Worm (Caenorhabditis elegans): ENCODE results near the gene elo-7.

The elo-7 gene

DNA sequence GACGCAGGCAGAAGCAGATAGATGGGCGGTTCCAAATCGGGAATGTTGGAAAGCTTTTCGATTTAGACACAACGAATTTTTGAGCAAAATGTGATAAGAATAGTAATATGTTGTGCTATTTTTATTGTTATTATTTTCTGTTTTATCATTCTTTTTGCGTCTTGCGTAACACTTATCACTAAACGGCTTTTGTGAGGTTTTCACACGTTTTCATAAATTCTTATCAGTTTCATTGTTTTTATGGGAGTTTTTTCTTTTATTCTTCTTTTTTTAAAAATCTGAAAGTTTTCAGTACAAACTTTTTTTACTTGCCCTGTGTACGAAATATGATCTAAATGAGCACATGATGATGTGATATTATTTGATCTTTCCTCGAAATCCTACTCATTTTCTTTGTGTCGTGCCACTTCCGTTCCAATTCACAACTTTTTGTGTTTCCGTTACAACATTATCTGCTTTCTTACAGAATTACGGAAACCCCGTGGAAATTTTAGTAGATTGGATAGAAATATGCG is 10.7 kb downstream of the elo-7 start, which contains the start of gene fbl-1 (continued):
- TF ChIP-seq aha-1 (tag; optimal IDR thresholded peaks at IDR 0.05) (no peak), irx-1 (tag; optimal IDR thresholded peaks at IDR 0.05) (no peak)

DNA sequence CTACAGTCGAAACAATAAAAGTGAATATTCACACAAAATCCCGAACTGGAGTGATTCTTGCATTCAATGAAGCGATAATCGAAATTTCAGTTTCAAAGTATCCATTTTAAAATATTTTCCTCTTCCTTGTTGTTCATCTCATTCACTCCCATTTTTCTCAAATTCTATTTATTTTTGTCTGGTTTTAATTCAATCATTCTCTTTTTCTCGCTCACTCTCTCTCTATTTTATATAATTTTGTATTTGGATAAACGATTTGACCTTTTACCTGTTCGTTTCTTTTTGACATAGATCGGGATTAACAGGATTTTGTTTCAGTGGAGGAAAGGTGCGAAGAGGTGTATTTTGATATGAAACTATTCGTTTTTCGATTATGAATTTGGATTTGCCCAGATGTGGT is 16.2 kb downstream of the elo-7 start, which contains the start of gene T05A1.5:
TSS of gene T05A1.5 (plus strand) at position 301 of the 400 bp plus-strand sequence.
- TF ChIP-seq fkh-4 (tag; optimal IDR thresholded peaks at IDR 0.05; ENCODE audit: borderline replicate concordance) = no peak
- TF ChIP-seq unc-30 (tag; optimal IDR thresholded peaks at IDR 0.05) = no peak
- no peak for TF ChIP-seq mab-9 (GFP tag; IDR thresholded peaks at IDR 0.05)
- no peak for TF ChIP-seq elt-3 (tag; optimal IDR thresholded peaks at IDR 0.05)
- no peak for TF ChIP-seq ama-1 (optimal IDR thresholded peaks at IDR 0.05)

DNA sequence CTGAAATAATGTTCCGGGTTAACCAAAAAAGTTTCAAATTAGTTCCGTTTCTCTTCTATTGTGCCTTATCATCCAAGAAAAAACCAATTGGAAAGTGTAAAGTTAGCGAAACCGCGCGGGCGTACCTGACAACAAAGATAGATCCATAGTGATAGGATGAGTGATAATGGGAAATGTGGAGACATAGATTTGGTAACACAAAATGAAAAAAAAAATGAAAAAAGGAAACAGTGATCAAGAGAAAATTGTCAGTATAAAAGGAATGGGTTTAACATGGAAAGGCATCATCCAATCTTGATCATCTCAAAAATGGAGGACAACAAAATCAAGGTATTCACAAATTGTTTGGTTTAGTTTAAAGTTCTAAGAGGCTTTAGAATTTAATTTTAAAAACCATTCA is 33.3 kb downstream of the elo-7 start, which contains the start of gene col-122:
TSS of gene col-122 (plus strand) at position 301 of the 400 bp plus-strand sequence.
- no peak for TF ChIP-seq hlh-4 (tag; optimal IDR thresholded peaks at IDR 0.05)
- TF ChIP-seq blmp-1 (tag; optimal IDR thresholded peaks at IDR 0.05) = peak; percentile 26

DNA sequence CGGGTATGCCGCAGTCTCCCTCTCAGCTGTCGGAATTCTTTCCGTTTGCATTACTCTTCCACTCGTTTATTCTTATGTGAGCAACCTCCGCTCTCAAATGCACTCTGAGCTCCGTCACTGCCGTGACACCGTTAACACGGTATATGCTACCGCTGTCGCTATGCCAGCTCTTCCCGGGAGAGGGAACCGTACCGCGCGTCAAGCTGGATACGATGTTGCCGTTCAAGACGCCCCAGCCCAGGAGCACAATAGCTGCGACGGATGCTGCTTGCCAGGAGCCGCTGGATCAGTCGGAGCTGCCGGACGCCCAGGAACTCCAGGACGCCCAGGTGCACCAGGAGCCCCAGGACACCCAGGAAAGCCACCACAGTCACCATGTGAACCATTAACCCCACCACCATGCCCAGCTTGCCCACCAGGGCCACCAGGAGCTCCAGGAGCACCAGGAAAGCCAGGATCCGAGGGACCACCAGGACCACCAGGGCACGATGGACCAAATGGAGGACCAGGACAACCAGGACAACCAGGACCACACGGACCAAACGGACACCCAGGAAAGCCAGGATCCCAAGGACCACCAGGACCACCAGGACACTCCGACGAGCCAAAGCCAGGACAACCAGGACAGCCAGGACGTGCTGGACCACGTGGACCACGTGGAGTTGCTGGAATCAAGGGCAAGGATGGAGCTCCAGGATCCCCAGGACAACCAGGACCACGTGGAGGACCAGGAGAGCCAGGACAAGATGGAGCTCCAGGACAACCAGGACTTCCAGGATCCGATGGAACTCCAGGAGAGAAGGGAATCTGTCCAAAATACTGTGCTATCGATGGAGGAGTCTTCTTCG is 34.0 kb downstream of the elo-7 start:
- TF ChIP-seq ceh-90 (tag; optimal IDR thresholded peaks at IDR 0.05) (no peak), lin-14 (GFP tag; optimal IDR thresholded peaks at IDR 0.05) (no peak)

DNA sequence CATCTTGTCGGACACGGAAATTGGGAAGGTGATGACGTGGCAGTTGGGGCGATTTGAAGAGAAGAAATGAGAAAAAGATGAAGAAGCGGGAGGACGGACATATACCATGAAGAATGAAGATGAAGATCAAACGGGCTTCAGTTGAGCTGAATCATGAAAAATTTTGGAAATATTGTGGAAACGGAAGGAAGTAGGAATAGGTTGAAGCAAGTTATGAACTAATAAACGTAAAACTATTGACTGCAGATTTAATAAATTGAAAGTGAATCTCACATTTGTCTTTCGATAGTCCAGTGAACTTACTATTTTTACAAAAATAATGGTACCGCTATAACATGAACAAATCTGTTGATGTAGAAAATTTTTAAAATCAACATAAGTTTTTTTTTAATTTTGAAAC is 36.8 kb downstream of the elo-7 start, which contains the start of gene lron-14:
TSS of gene lron-14 (minus strand) at position 101 of the 400 bp plus-strand sequence.
- TF ChIP-seq Y116A8C.19 (tag; optimal IDR thresholded peaks at IDR 0.05; ENCODE audit: borderline replicate concordance) (no peak), mdl-1 (tag; optimal IDR thresholded peaks at IDR 0.05) (no peak), elt-3 (tag; optimal IDR thresholded peaks at IDR 0.05) (no peak), isw-1 (GFP tag; IDR thresholded peaks at IDR 0.05) (no peak), aly-2 (tag; optimal IDR thresholded peaks at IDR 0.05) (no peak), nhr-71 (tag; optimal IDR thresholded peaks at IDR 0.05) (no peak), hpl-2 (GFP tag; optimal IDR thresholded peaks at IDR 0.05) (no peak), C34B4.2 (tag; optimal IDR thresholded peaks at IDR 0.05) (no peak), nhr-237 (tag; optimal IDR thresholded peaks at IDR 0.05) (no peak), rnt-1 (tag; optimal IDR thresholded peaks at IDR 0.05) (no peak), blmp-1 (tag; optimal IDR thresholded peaks at IDR 0.05) (no peak), ceh-8 (GFP tag; optimal IDR thresholded peaks at IDR 0.05) (no peak), nhr-19 (GFP tag; conservative IDR thresholded peaks at IDR 0.05) (no peak)

DNA sequence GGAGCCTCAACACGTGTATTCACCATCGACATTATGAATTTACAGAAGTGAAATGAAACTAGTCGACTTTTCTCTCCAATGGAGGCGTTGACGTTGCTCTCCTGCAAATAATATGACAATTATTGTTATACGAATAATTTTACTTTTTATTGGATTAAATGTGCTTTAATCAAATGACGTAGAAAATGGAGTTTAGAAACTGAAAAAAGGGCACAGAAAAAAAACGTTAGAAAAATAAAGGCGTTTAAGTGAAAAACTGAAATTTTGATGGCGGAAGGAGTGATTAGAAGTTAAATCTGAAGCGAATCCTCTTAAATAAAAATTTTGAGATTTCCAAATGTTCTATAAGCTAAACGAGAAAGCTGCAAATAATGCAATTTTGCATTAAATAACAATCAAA is 50.3 kb downstream of the elo-7 start, which contains the start of gene npr-2:
TSS of gene npr-2 (minus strand) at position 101 of the 400 bp plus-strand sequence.
- TF ChIP-seq snu-23 (GFP tag; optimal IDR thresholded peaks at IDR 0.05) = no peak
- no peak for TF ChIP-seq nhr-77 (tag; optimal IDR thresholded peaks at IDR 0.05)
- TF ChIP-seq nhr-237 (tag; optimal IDR thresholded peaks at IDR 0.05) = no peak
- TF ChIP-seq sptf-1 (tag; optimal IDR thresholded peaks at IDR 0.05) = no peak
- TF ChIP-seq lir-3 (tag; optimal IDR thresholded peaks at IDR 0.05; ENCODE audit: poor library complexity) = no peak
- TF ChIP-seq mab-9 (GFP tag; IDR thresholded peaks at IDR 0.05) = no peak
- no peak for TF ChIP-seq ces-1 (GFP tag; optimal IDR thresholded peaks at IDR 0.05)
- TF ChIP-seq tlp-1 (tag; optimal IDR thresholded peaks at IDR 0.05) = no peak
- no peak for TF ChIP-seq egl-27 (tag; optimal IDR thresholded peaks at IDR 0.05)
- TF ChIP-seq nhr-84 (tag; optimal IDR thresholded peaks at IDR 0.05) = no peak
- TF ChIP-seq unc-98 (GFP tag; IDR thresholded peaks at IDR 0.05) = no peak
- no peak for TF ChIP-seq lsy-2 (tag; optimal IDR thresholded peaks at IDR 0.05)
- no peak for TF ChIP-seq hpl-2 (GFP tag; optimal IDR thresholded peaks at IDR 0.05)
- TF ChIP-seq grh-1 (GFP tag; IDR thresholded peaks at IDR 0.05) = no peak
- TF ChIP-seq egl-13 (tag; optimal IDR thresholded peaks at IDR 0.05) = no peak
- no peak for TF ChIP-seq unc-86 (tag; optimal IDR thresholded peaks at IDR 0.05)
- no peak for TF ChIP-seq unc-62 (GFP tag; optimal IDR thresholded peaks at IDR 0.05)
